Worm (Caenorhabditis elegans): ENCODE results near the gene srh-119.

The srh-119 gene

ce11 chrV:16992383-16992782, 20.1 kb downstream of the srh-119 start:
- TF ChIP-seq mab-5 (tag; optimal IDR thresholded peaks at IDR 0.05) (no peak), pha-4 (tag; optimal IDR thresholded peaks at IDR 0.05) (no peak)

ce11 chrV:17000204-17000603, 28.0 kb downstream of the srh-119 start, which contains the start of gene str-217:
TSS of gene str-217 (minus strand) at chrV:17000304.
- TF ChIP-seq snpc-4 (tag; optimal IDR thresholded peaks at IDR 0.05) (no peak), unc-120 (tag; optimal IDR thresholded peaks at IDR 0.05; ENCODE audit: poor library complexity, severe bottlenecking) (no peak), sem-2 (GFP tag; optimal IDR thresholded peaks at IDR 0.05) (no peak), hlh-1 (tag; optimal IDR thresholded peaks at IDR 0.05) (no peak), elt-1 (tag; optimal IDR thresholded peaks at IDR 0.05; ENCODE audit: borderline replicate concordance, insufficient read depth) (no peak), mab-5 (tag; optimal IDR thresholded peaks at IDR 0.05) (no peak), tbx-8 (GFP tag; optimal IDR thresholded peaks at IDR 0.05) (no peak), drap-1 (GFP tag; optimal IDR thresholded peaks at IDR 0.05) (no peak), nhr-28 (tag; optimal IDR thresholded peaks at IDR 0.05) (no peak), unc-39 (tag; optimal IDR thresholded peaks at IDR 0.05) (no peak), elt-3 (tag; optimal IDR thresholded peaks at IDR 0.05) (no peak), ham-2 (GFP tag; optimal IDR thresholded peaks at IDR 0.05) (no peak), zip-8 (tag; optimal IDR thresholded peaks at IDR 0.05) (no peak), flh-1 (GFP tag; optimal IDR thresholded peaks at IDR 0.05) (no peak), ceh-43 (GFP tag; optimal IDR thresholded peaks at IDR 0.05) (no peak), ceh-83 (GFP tag; optimal IDR thresholded peaks at IDR 0.05) (no peak), lsy-2 (tag; optimal IDR thresholded peaks at IDR 0.05) (no peak), lin-13 (tag; optimal IDR thresholded peaks at IDR 0.05) (no peak), nhr-76 (tag; optimal IDR thresholded peaks at IDR 0.05) (no peak)

- TF ChIP-seq nhr-237 (tag; optimal IDR thresholded peaks at IDR 0.05): no peak
- no peak for TF ChIP-seq nhr-2 (tag; optimal IDR thresholded peaks at IDR 0.05)
- no peak for TF ChIP-seq ceh-43 (GFP tag; optimal IDR thresholded peaks at IDR 0.05)
- TF ChIP-seq tbx-8 (GFP tag; optimal IDR thresholded peaks at IDR 0.05): no peak
- TF ChIP-seq nhr-28 (tag; optimal IDR thresholded peaks at IDR 0.05): no peak
- TF ChIP-seq bed-3 (GFP tag; optimal IDR thresholded peaks at IDR 0.05): no peak
- no peak for TF ChIP-seq nhr-12 (tag; optimal IDR thresholded peaks at IDR 0.05)
- no peak for TF ChIP-seq ceh-39 (tag; optimal IDR thresholded peaks at IDR 0.05)
- TF ChIP-seq pha-4 (tag; optimal IDR thresholded peaks at IDR 0.05): no peak
- TF ChIP-seq mab-5 (tag; optimal IDR thresholded peaks at IDR 0.05): no peak
- TF ChIP-seq ztf-11 (tag; optimal IDR thresholded peaks at IDR 0.05): no peak
- no peak for TF ChIP-seq lin-13 (tag; optimal IDR thresholded peaks at IDR 0.05)
- no peak for TF ChIP-seq M03D4.4 (tag; optimal IDR thresholded peaks at IDR 0.05)
- TF ChIP-seq snpc-4 (tag; optimal IDR thresholded peaks at IDR 0.05): no peak
- no peak for TF ChIP-seq sem-2 (GFP tag; optimal IDR thresholded peaks at IDR 0.05)
- TF ChIP-seq drap-1 (GFP tag; optimal IDR thresholded peaks at IDR 0.05): no peak
Measured at ce11 chrV:17000635-17001034, 28.4 kb downstream of the srh-119 start.

- TF ChIP-seq M03D4.4 (tag; optimal IDR thresholded peaks at IDR 0.05) (no peak), tbx-8 (GFP tag; optimal IDR thresholded peaks at IDR 0.05) (no peak), nhr-28 (tag; optimal IDR thresholded peaks at IDR 0.05) (no peak), lin-32 (GFP tag; optimal IDR thresholded peaks at IDR 0.05) (no peak), ces-1 (GFP tag; optimal IDR thresholded peaks at IDR 0.05) (no peak)
Measured at ce11 chrV:17001167-17001566, 28.9 kb downstream of the srh-119 start, which contains the start of gene sri-9. TSS of gene sri-9 (plus strand) at chrV:17001467.

ce11 chrV:17005189-17005588, 33.0 kb downstream of the srh-119 start, which contains the start of gene srh-131:
TSS of gene srh-131 (plus strand) at chrV:17005489.
- TF ChIP-seq zip-8 (tag; optimal IDR thresholded peaks at IDR 0.05) (peak; percentile 53), sem-2 (GFP tag; optimal IDR thresholded peaks at IDR 0.05) (no peak)

ce11 chrV:17008302-17008701, 36.1 kb downstream of the srh-119 start, which contains the start of gene sri-69:
TSS of gene sri-69 (minus strand) at chrV:17008402.
- TF ChIP-seq unc-62 (GFP tag; optimal IDR thresholded peaks at IDR 0.05) (no peak), bed-3 (GFP tag; optimal IDR thresholded peaks at IDR 0.05) (no peak), lin-32 (GFP tag; optimal IDR thresholded peaks at IDR 0.05) (no peak)

All from whole organism, mixed stage, embryonic.